Worm (Caenorhabditis elegans) whole organism, L2 larva: ENCODE data around the gene K01G5.10.

Source experiments
- aly-2 ChIP-seq: fragments of 150-350 bp; optimal IDR thresholded peaks from 2 replicates; lab custom pipeline; 2014; ENCODE audit warnings: missing biosample characterization, missing genetic modification characterization
- ceh-82 ChIP-seq: fragments of 150-350 bp; optimal IDR thresholded peaks from 2 replicates; lab custom pipeline; 2014; ENCODE audit warnings: missing biosample characterization, missing genetic modification characterization
- crh-2 ChIP-seq: sonication (generic microtip); optimal IDR thresholded peaks from 2 replicates; lab custom pipeline; 2017; ENCODE audit warnings: missing biosample characterization, missing genetic modification characterization
- elt-1 ChIP-seq: fragments of 150-350 bp; optimal IDR thresholded peaks from 2 replicates; lab custom pipeline; 2014; ENCODE audit warnings: missing biosample characterization, missing genetic modification characterization
- nhr-11 ChIP-seq: fragments of 150-350 bp; optimal IDR thresholded peaks from 2 replicates; lab custom pipeline; 2014; ENCODE audit warnings: missing biosample characterization, missing genetic modification characterization
- nhr-237 ChIP-seq: fragments of 150-350 bp; optimal IDR thresholded peaks from 2 replicates; lab custom pipeline; 2014; ENCODE audit warnings: missing biosample characterization, missing genetic modification characterization
- nhr-25 ChIP-seq: fragments of 150-350 bp; sonication (generic microtip); optimal IDR thresholded peaks from 3 replicates; lab custom pipeline; 2014; ENCODE audit warnings: missing biosample characterization, missing genetic modification characterization
- skn-1 ChIP-seq: sonication (generic microtip); optimal IDR thresholded peaks from 2 replicates; lab custom pipeline; 2017; ENCODE audit warnings: missing biosample characterization, missing genetic modification characterization
- snpc-4 ChIP-seq: fragments of 150-350 bp; optimal IDR thresholded peaks from 2 replicates; lab custom pipeline; 2014; ENCODE audit warnings: missing biosample characterization, missing genetic modification characterization
- zag-1 ChIP-seq: fragments of 150-350 bp; optimal IDR thresholded peaks from 2 replicates; lab custom pipeline; 2014; ENCODE audit warnings: missing biosample characterization, missing genetic modification characterization
- ztf-11 ChIP-seq: sonication (generic microtip); optimal IDR thresholded peaks from 2 replicates; lab custom pipeline; 2017; ENCODE audit warnings: missing biosample characterization, missing genetic modification characterization

ce11 chrIII:10791233-10791632 lies 32.9 kb upstream of the K01G5.10 start:
- TF ChIP-seq nhr-11 (no peak), nhr-25 (no peak), ztf-11 (tag; lab: Kevin White, UChicago) (no peak), skn-1 (tag; lab: Kevin White, UChicago) (no peak), zag-1 (tag; lab: Kevin White, UChicago) (no peak), aly-2 (tag; lab: Kevin White, UChicago) (no peak), snpc-4 (tag; lab: Kevin White, UChicago) (no peak), nhr-237 (tag; lab: Kevin White, UChicago) (no peak), crh-2 (tag; lab: Kevin White, UChicago) (no peak), elt-1 (tag; lab: Kevin White, UChicago) (no peak), ceh-82 (no peak)
